Fruit fly (Drosophila melanogaster): ENCODE results near the gene Rab3-GEF.

Rab3-GEF gene

DNA sequence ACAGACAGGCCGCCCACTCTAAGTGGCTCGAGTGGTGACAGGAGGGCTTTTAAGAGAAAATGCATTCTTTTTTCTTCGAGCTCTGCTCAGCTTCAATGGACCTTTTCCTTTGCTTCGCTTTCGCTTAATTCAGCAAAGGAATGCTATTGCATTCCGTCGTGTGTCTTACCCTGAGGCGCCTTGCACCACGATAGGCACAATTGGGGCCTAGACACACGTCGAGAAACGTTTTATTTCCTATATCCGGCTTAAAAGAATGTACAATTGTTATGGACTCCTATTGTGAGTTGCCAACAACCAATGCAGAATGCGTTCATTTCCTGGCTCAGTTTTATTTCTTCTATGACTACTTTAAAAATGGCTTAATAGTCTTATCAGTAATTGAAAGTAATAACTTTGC, 1.7 kb downstream of the Rab3-GEF start:
- no peak for TF ChIP-seq CG8632 (GFP tag; optimal IDR thresholded peaks at IDR 0.05)
- TF ChIP-seq CG6808 (GFP tag; optimal IDR thresholded peaks at IDR 0.05), result no peak
- no peak for TF ChIP-seq CG10669 (GFP tag; optimal IDR thresholded peaks at IDR 0.05)
- no peak for TF ChIP-seq Sox14 (GFP tag; optimal IDR thresholded peaks at IDR 0.05)
- TF ChIP-seq Ets96B (tag; optimal IDR thresholded peaks at IDR 0.05), result no peak

dm6 chrX:15095942-15096341, 6.5 kb downstream of the Rab3-GEF start, which contains the start of gene CG9072:
Gene CG9072 (minus strand): TSS chrX:15096042.
- TF ChIP-seq CG11762 (GFP tag; optimal IDR thresholded peaks at IDR 0.05; ENCODE audit: insufficient read depth) (no peak), spab (GFP tag; optimal IDR thresholded peaks at IDR 0.05) (no peak), vri (GFP tag; optimal IDR thresholded peaks at IDR 0.05) (no peak)

DNA sequence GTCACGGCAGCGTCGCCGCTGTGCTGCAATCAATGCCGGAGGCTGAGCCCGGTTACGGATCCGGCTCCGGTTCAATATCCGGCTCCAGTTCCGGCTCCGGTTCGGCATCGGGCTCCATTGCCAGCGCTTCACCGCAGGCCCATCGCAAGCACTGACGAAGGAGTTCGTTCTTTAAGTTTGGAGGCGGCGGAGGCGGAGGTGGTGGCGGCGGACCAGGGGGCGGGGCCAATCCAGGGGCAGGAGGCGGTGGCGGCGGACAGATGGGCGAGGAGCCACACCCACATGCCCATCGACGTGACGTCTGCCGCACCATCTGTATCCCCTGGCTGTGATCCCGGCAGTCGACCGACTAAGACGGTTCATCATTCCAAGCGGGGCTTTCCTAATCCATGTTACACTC, 22.4 kb downstream of the Rab3-GEF start:
- TF ChIP-seq Hr4 (GFP tag; optimal IDR thresholded peaks at IDR 0.05) (no peak), Eip93F (GFP tag; optimal IDR thresholded peaks at IDR 0.05) (no peak), OdsH (GFP tag; optimal IDR thresholded peaks at IDR 0.05) (no peak), esn (GFP tag; optimal IDR thresholded peaks at IDR 0.05) (no peak), CG8319 (GFP tag; optimal IDR thresholded peaks at IDR 0.05) (no peak), Sox102F (GFP tag; optimal IDR thresholded peaks at IDR 0.05) (no peak), CG16779 (tag; optimal IDR thresholded peaks at IDR 0.05) (no peak), CG32006 (GFP tag; optimal IDR thresholded peaks at IDR 0.05) (no peak), net (GFP tag; optimal IDR thresholded peaks at IDR 0.05) (no peak), Met (GFP tag; optimal IDR thresholded peaks at IDR 0.05) (no peak), vri (GFP tag; optimal IDR thresholded peaks at IDR 0.05) (no peak), CG6163 (GFP tag; IDR thresholded peaks at IDR 0.05) (no peak), eg (GFP tag; IDR thresholded peaks at IDR 0.05) (no peak), CG31627 (GFP tag; optimal IDR thresholded peaks at IDR 0.05) (no peak), fkh (GFP tag; optimal IDR thresholded peaks at IDR 0.05) (no peak), spab (GFP tag; optimal IDR thresholded peaks at IDR 0.05) (no peak), acj6 (GFP tag; optimal IDR thresholded peaks at IDR 0.05) (no peak), dac (GFP tag; optimal IDR thresholded peaks at IDR 0.05) (no peak), cyc (GFP tag; optimal IDR thresholded peaks at IDR 0.05) (no peak)

DNA sequence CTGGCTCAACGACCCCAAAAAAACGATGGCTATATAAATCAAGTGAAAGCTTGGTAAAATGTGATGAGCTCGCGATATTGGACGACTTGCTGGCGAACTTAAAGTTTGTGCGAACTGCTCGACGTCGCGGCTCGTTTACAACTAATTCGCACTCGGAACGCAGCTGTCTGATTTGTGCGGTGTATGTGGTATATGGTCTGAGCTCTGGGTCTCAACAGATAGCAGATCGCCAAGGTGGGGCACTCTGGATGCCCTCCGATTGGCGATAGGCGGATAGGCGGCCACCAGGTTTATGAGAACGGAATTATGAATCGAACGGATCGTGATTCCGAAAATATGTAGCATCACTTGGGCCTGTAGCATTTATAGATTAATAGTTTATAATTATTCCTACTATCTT, 26.9 kb downstream of the Rab3-GEF start, which contains the start of gene Cyp4s3:
TSS of gene Cyp4s3 (minus strand) at position 146 of the 400 bp plus-strand sequence.
- TF ChIP-seq svp (GFP tag) (peak; percentile 92), esn (GFP tag; optimal IDR thresholded peaks at IDR 0.05) (no peak)

- TF ChIP-seq CG10669 (GFP tag; optimal IDR thresholded peaks at IDR 0.05) (no peak), cyc (GFP tag; optimal IDR thresholded peaks at IDR 0.05) (no peak), lz (GFP tag; optimal IDR thresholded peaks at IDR 0.05) (no peak), ss (GFP tag; optimal IDR thresholded peaks at IDR 0.05) (no peak), dac (GFP tag; optimal IDR thresholded peaks at IDR 0.05) (no peak), eg (GFP tag; IDR thresholded peaks at IDR 0.05) (peak; percentile 41; the same call in 1 of the 3 replicates), CG8319 (GFP tag; optimal IDR thresholded peaks at IDR 0.05) (no peak), acj6 (GFP tag; optimal IDR thresholded peaks at IDR 0.05) (no peak), topi (GFP tag; optimal IDR thresholded peaks at IDR 0.05) (no peak), CG10631 (GFP tag; optimal IDR thresholded peaks at IDR 0.05) (no peak), CG15336 (GFP tag; IDR thresholded peaks at IDR 0.05) (peak; percentile 52), CG32006 (GFP tag; optimal IDR thresholded peaks at IDR 0.05) (peak; percentile 51), fd59A (GFP tag; optimal IDR thresholded peaks at IDR 0.05) (no peak), CG8119 (GFP tag; IDR thresholded peaks at IDR 0.05) (peak; percentile 56), dsx (GFP tag; optimal IDR thresholded peaks at IDR 0.05; ENCODE audit: poor library complexity, severe bottlenecking) (no peak), CG3919 (GFP tag; optimal IDR thresholded peaks at IDR 0.05) (no peak), Blimp-1 (GFP tag; optimal IDR thresholded peaks at IDR 0.05) (no peak), Hr4 (GFP tag; optimal IDR thresholded peaks at IDR 0.05) (peak; percentile 37), salr (GFP tag; optimal IDR thresholded peaks at IDR 0.05) (no peak), CG6808 (GFP tag; optimal IDR thresholded peaks at IDR 0.05) (no peak), achi (GFP tag; optimal IDR thresholded peaks at IDR 0.05) (no peak), CG9139 (GFP tag; optimal IDR thresholded peaks at IDR 0.05) (no peak), CG11902 (GFP tag; optimal IDR thresholded peaks at IDR 0.05) (no peak), Sox14 (GFP tag; optimal IDR thresholded peaks at IDR 0.05) (no peak), CG6163 (GFP tag; IDR thresholded peaks at IDR 0.05) (no peak), Ets21C (GFP tag; optimal IDR thresholded peaks at IDR 0.05) (no peak), vri (GFP tag; optimal IDR thresholded peaks at IDR 0.05) (no peak), CG11294 (GFP tag; IDR thresholded peaks at IDR 0.05) (no peak), Gug (GFP tag; IDR thresholded peaks at IDR 0.05) (no peak)
Measured at dm6 chrX:15120116-15120515, 30.6 kb downstream of the Rab3-GEF start.
